Fruit fly (Drosophila melanogaster) Kc167 (cell line): ENCODE results near the gene CG32147.

Source experiments
- Myc ChIP-seq: fragments of >200 bp; optimal IDR thresholded peaks from 2 replicates; lab custom pipeline; 2017; ENCODE audit warnings: missing external identifiers
- Sin3A ChIP-seq: fragments of >200 bp; optimal IDR thresholded peaks from 2 replicates; lab custom pipeline; 2018; ENCODE audit warnings: missing external identifiers
- h ChIP-seq: fragments of >200 bp; optimal IDR thresholded peaks from 3 replicates; lab custom pipeline; 2018; ENCODE audit warnings: missing external identifiers
- insv ChIP-seq: fragments of >200 bp; optimal IDR thresholded peaks from 3 replicates; lab custom pipeline; 2018; ENCODE audit warnings: missing external identifiers
- psq ChIP-seq: fragments of >200 bp; optimal IDR thresholded peaks from 2 replicates; lab custom pipeline; 2017; ENCODE audit warnings: missing external identifiers
- ttk ChIP-seq: sonication (Bioruptor generic); optimal IDR thresholded peaks from 2 replicates; lab custom pipeline; 2017; ENCODE audit warnings: missing external identifiers

The CG32147 gene

DNA sequence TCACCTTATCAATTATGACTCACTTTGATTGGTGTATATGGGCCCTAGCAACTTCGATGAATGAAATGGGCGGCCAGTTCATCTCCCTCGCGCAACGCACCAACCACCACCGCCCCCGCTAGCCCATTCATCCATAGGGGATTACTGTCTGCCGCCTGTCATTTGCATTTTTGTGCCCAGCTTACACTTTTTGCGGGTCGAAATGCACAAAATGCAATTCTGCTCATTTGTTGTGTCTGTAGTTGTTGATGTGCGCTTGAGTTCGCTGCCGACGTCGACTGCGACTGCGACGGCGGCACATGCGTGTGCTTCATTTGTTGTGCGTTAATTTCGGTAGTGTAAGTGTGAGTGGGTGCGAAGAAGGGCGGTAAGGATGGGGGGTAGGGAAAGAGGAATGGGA, 42.9 kb downstream of the CG32147 start:
- TF ChIP-seq Myc (lab: Kevin White, UChicago) (no peak), ttk (lab: Kevin White, UChicago) (no peak), h (lab: Kevin White, UChicago) (no peak), psq (no peak), Sin3A (lab: Kevin White, UChicago) (no peak), insv (no peak)

DNA sequence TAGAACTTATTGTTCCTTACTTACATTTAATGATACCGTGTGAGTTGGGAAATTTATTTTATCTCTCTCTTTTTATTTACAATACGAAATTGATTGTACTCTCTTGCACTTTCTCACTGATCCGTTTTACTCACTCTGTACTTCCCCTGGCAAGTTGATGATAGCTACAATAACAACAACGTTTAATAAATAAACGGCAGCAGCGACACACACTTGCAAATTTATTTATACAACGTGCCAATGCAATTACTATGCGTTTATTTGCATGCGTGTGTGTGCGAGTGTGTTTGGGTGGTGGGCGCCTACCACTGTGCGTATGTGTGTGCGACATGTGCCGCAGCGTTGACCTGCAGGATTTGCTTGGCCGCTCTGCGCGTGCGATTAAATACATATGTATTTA, 44.3 kb downstream of the CG32147 start:
- TF ChIP-seq h (lab: Kevin White, UChicago) (no peak), psq (no peak), ttk (lab: Kevin White, UChicago) (no peak)

DNA sequence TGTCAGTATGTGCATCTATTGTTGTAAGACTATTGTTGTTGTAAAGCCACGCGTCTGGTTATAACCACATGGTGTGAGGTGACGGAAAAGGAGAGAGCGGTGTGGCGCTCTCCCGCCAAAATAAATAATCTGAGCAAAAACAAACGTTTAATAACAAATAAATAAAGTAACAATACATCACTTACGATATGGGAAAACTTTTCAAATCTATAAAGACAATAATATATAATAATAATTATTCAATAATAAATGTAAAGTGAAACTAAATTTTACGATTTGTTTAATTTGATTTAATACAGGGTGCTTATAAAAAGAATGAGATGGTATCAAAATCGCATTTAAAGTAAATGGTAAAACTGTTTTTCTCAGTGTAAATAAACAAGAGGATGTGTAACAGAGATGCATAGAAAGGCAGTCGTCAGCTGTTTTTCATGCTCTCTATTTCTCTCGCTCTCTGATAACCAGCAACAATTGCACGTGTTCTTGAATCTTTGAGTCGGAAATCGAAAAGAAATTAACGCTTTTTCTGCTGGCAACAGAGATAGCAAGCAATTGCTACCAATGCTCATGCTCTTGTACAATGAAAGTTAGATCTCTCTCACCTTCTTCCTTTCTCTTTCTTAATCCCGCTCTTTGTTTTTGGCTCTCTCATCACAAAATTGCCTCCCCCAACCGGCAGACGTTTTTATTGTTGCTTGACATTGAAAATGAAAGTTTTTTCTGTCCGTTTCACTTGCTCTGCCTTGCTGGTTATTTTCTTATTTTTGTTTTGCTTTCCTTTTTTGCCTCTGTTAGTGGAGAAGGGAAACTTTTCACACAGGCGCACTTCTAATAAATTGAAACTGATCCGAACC, 45.0 kb downstream of the CG32147 start:
- TF ChIP-seq Sin3A (lab: Kevin White, UChicago) (no peak), h (lab: Kevin White, UChicago) (no peak), Myc (lab: Kevin White, UChicago) (no peak), ttk (lab: Kevin White, UChicago) (no peak), psq (no peak)

dm6 chr3L:15097878-15098520, 45.9 kb downstream of the CG32147 start, which contains the start of gene Ctps:
TSS of gene Ctps (plus strand) at chr3L:15097914.
- no peak for TF ChIP-seq psq
- TF ChIP-seq h (lab: Kevin White, UChicago): no peak
- TF ChIP-seq Sin3A (lab: Kevin White, UChicago): no peak
- TF ChIP-seq insv: no peak
- no peak for TF ChIP-seq Myc (lab: Kevin White, UChicago)
- TF ChIP-seq ttk (lab: Kevin White, UChicago): no peak

- TF ChIP-seq insv: no peak
- TF ChIP-seq h (lab: Kevin White, UChicago): no peak
- no peak for TF ChIP-seq Myc (lab: Kevin White, UChicago)
- no peak for TF ChIP-seq ttk (lab: Kevin White, UChicago)
- TF ChIP-seq Sin3A (lab: Kevin White, UChicago): no peak
- no peak for TF ChIP-seq psq
Measured at dm6 chr3L:15094589-15095288, 49.1 kb downstream of the CG32147 start, which contains the start of the genes sstn, Plp and GlyRS. TSS of gene sstn (minus strand) at chr3L:15094719. TSS of gene Plp (minus strand) at chr3L:15094724. TSS of gene GlyRS (plus strand) at chr3L:15095142.

dm6 chr3L:15093929-15094588, 49.8 kb downstream of the CG32147 start:
- TF ChIP-seq psq (no peak), insv (no peak), ttk (lab: Kevin White, UChicago) (no peak), Sin3A (lab: Kevin White, UChicago) (no peak), Myc (lab: Kevin White, UChicago) (no peak), h (lab: Kevin White, UChicago) (no peak)
